Worm (Caenorhabditis elegans): Measurements from ENCODE around the gene mls-2.

mls-2 gene

ce11 chrX:4782197-4782596, 20.8 kb upstream of the mls-2 start, which contains the start of gene hum-10:
TSS of gene hum-10 (minus strand) at chrX:4782297.
- TF ChIP-seq gei-17 (GFP tag; optimal IDR thresholded peaks at IDR 0.05) = no peak
- no peak for TF ChIP-seq unc-130 (GFP tag; optimal IDR thresholded peaks at IDR 0.05)
- TF ChIP-seq dox-1 (GFP tag; IDR thresholded peaks at IDR 0.05) = no peak

DNA sequence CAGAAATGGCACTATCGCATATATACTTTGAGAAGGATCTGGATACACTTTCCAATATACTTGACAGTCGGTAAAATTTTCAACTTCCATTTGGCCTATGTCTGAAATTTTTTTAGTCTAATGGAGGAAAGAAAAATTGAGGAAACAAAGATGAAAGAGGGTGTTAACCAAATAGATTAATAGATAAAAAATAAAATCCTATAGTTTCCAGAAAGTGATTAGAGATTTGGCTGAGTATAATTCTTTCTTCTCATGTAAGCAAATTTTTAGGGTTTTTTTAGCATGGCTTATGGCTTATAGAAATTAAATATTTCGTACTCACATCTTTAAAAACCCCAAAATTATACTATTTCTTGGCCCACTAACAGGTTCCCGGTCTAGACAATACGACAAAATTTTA, 8.4 kb upstream of the mls-2 start, which contains the start of gene npr-1:
Gene npr-1 (minus strand): TSS at position 101 of the 400 bp plus-strand sequence.
- TF ChIP-seq nhr-179 (tag; optimal IDR thresholded peaks at IDR 0.05) = no peak
- TF ChIP-seq repo-1 (tag; optimal IDR thresholded peaks at IDR 0.05) = no peak
- TF ChIP-seq unc-62 (GFP tag; optimal IDR thresholded peaks at IDR 0.05) = no peak
- TF ChIP-seq let-607 (tag; optimal IDR thresholded peaks at IDR 0.05) = no peak
- no peak for TF ChIP-seq lir-1 (GFP tag; conservative IDR thresholded peaks at IDR 0.05)
- no peak for TF ChIP-seq egl-18 (GFP tag; IDR thresholded peaks at IDR 0.05)
- no peak for TF ChIP-seq cebp-2 (GFP tag; IDR thresholded peaks at IDR 0.05)
- TF ChIP-seq ceh-58 (GFP tag; IDR thresholded peaks at IDR 0.05) = no peak
- TF ChIP-seq lsy-27 (tag; optimal IDR thresholded peaks at IDR 0.05; ENCODE audit: borderline replicate concordance, insufficient read depth) = no peak
- TF ChIP-seq nfya-1 (tag; optimal IDR thresholded peaks at IDR 0.05; ENCODE audit: borderline replicate concordance, insufficient read depth) = no peak

DNA sequence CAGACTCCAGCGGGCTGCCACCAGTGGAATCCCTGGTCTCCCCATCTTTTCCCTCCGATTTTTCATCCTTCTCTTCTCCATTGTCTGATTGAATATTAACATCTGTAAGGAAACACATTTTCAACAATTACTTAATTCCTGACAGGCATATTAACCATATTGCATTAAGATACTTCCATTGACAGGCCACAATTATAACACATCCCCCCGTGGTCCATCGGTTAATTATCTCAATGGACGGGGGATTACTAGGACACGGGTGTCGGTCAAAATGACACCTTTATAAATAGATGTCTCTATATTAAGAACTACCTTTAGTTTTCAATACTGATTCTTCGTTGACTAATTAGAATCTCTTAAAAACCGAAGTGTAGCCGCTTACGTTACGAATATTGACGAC, 1.7 kb downstream of the mls-2 start:
- TF ChIP-seq F10E7.11 (tag; optimal IDR thresholded peaks at IDR 0.05) (no peak), B0336.3 (GFP tag; IDR thresholded peaks at IDR 0.05) (no peak), attf-3 (GFP tag; conservative IDR thresholded peaks at IDR 0.05) (no peak), F52B5.7 (tag; optimal IDR thresholded peaks at IDR 0.05) (no peak), nhr-90 (tag; optimal IDR thresholded peaks at IDR 0.05) (no peak), attf-5 (GFP tag; optimal IDR thresholded peaks at IDR 0.05) (no peak), repo-1 (tag; optimal IDR thresholded peaks at IDR 0.05) (no peak), tbx-9 (tag; optimal IDR thresholded peaks at IDR 0.05; ENCODE audit: borderline replicate concordance) (no peak), mxl-1 (tag; optimal IDR thresholded peaks at IDR 0.05) (no peak), Y56A3A.18 (GFP tag; IDR thresholded peaks at IDR 0.05) (no peak), aptf-2 (GFP tag; conservative IDR thresholded peaks at IDR 0.05) (no peak), F23B12.7 (tag; optimal IDR thresholded peaks at IDR 0.05; ENCODE audit: insufficient read depth) (no peak), F57C9.4 (tag; optimal IDR thresholded peaks at IDR 0.05) (no peak), athp-1 (tag; optimal IDR thresholded peaks at IDR 0.05) (no peak), snpc-4 (GFP tag; optimal IDR thresholded peaks at IDR 0.05) (no peak), snpc-4 (tag; optimal IDR thresholded peaks at IDR 0.05) (no peak), B0261.1 (tag; optimal IDR thresholded peaks at IDR 0.05) (no peak), cebp-2 (GFP tag; IDR thresholded peaks at IDR 0.05) (no peak), ceh-58 (GFP tag; IDR thresholded peaks at IDR 0.05) (no peak), sptf-2 (GFP tag; optimal IDR thresholded peaks at IDR 0.05) (no peak), snpc-3.4 (tag; optimal IDR thresholded peaks at IDR 0.05) (no peak)

ce11 chrX:4754725-4755124, 6.7 kb downstream of the mls-2 start, which contains the start of gene C39E6.2:
TSS of gene C39E6.2 (minus strand) at chrX:4755118.
- no peak for TF ChIP-seq tlf-1 (GFP tag; optimal IDR thresholded peaks at IDR 0.05)
- no peak for TF ChIP-seq nhr-179 (tag; optimal IDR thresholded peaks at IDR 0.05)
- TF ChIP-seq ama-1 (optimal IDR thresholded peaks at IDR 0.05) = no peak
- TF ChIP-seq ama-1 (GFP tag; optimal IDR thresholded peaks at IDR 0.05) = no peak
- no peak for TF ChIP-seq Y67H2A.10 (GFP tag; conservative IDR thresholded peaks at IDR 0.05)
- TF ChIP-seq C06A6.2 (GFP tag; conservative IDR thresholded peaks at IDR 0.05) = no peak
- no peak for TF ChIP-seq lin-40 (tag; optimal IDR thresholded peaks at IDR 0.05)
- TF ChIP-seq F37B4.10 (GFP tag; IDR thresholded peaks at IDR 0.05) = no peak
- TF ChIP-seq zim-3 (tag; optimal IDR thresholded peaks at IDR 0.05) = no peak
- TF ChIP-seq nhr-80 (tag; optimal IDR thresholded peaks at IDR 0.05) = no peak
- no peak for TF ChIP-seq B0035.1 (tag; optimal IDR thresholded peaks at IDR 0.05)
- no peak for TF ChIP-seq chd-7 (tag; optimal IDR thresholded peaks at IDR 0.05)
- no peak for TF ChIP-seq pha-4 (tag; optimal IDR thresholded peaks at IDR 0.05)
- no peak for TF ChIP-seq zfh-2 (GFP tag; conservative IDR thresholded peaks at IDR 0.05)
- no peak for TF ChIP-seq egl-18 (GFP tag; IDR thresholded peaks at IDR 0.05)
- TF ChIP-seq mes-4 (tag; optimal IDR thresholded peaks at IDR 0.05) = no peak
- no peak for TF ChIP-seq Y79H2A.3 (GFP tag; conservative IDR thresholded peaks at IDR 0.05)
- no peak for TF ChIP-seq bed-2 (GFP tag; IDR thresholded peaks at IDR 0.05)

Data from whole organism, young adult.